Worm (Caenorhabditis elegans): ENCODE data around the gene C29F5.8.

DNA sequence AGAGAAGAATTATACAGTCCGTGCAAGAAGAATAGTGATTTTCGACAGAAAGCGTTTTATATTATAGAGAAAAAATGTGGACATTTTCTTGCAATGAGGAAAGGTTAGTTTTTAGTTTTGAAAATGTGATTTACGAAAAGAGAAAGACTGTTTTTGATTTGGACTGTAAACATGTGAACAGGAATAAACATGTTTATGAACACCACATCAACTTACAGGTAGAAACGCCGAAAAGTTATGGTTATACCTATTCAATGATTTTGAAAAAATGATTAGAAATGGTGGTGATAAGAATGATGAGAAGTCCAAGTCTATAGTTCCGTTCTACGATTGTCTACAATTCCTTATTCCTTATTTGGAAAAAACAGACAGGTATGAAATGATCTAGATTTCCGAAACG is 38.3 kb downstream of the C29F5.8 start:
- no peak for TF ChIP-seq lsy-2 (tag; optimal IDR thresholded peaks at IDR 0.05)
- TF ChIP-seq nhr-12 (tag; optimal IDR thresholded peaks at IDR 0.05) = no peak
- no peak for TF ChIP-seq Y55F3AM.14 (GFP tag; optimal IDR thresholded peaks at IDR 0.05)
- TF ChIP-seq snpc-4 (tag; optimal IDR thresholded peaks at IDR 0.05) = no peak
- TF ChIP-seq lin-11 (tag; optimal IDR thresholded peaks at IDR 0.05) = no peak
- no peak for TF ChIP-seq ztf-4 (tag; optimal IDR thresholded peaks at IDR 0.05)
- no peak for TF ChIP-seq ceh-82 (tag; optimal IDR thresholded peaks at IDR 0.05)
- no peak for TF ChIP-seq F13H6.1 (tag; optimal IDR thresholded peaks at IDR 0.05)

Measured in whole organism, L2 larva.